Worm (Caenorhabditis elegans) whole organism, L4 larva: ENCODE results near the gene ttr-18.

Experiments used
- egl-43 ChIP-seq: fragments of 200-800 bp; sonication (Bioruptor generic); IDR thresholded peaks from 2 replicates; pipeline ENCODE4 v1.3.6; 2022; ENCODE audit warnings: missing genetic modification reagents, missing genetic modification characterization, missing compliant biosample characterization
- lin-15B ChIP-seq: fragments of 150-350 bp; sonication (generic microtip); optimal IDR thresholded peaks from 3 replicates; lab custom pipeline; 2014; ENCODE audit warnings: missing biosample characterization, missing genetic modification characterization
- mdl-1 ChIP-seq, 2 experiments: fragments of 150-350 bp in 1 of 2; sonication (generic microtip) in 1 of 2; optimal IDR thresholded peaks; 2 replicates each; lab custom pipeline; 2014 to 2017; ENCODE audit warnings: missing biosample characterization in 2 of 2, missing genetic modification characterization in 2 of 2
- mep-1 ChIP-seq: fragments of 150-350 bp; sonication (generic microtip); optimal IDR thresholded peaks from 3 replicates; lab custom pipeline; 2014; ENCODE audit warnings: missing biosample characterization, missing genetic modification characterization
- nhr-11 ChIP-seq: fragments of 150-350 bp; optimal IDR thresholded peaks from 2 replicates; lab custom pipeline; 2014; ENCODE audit warnings: missing biosample characterization, missing genetic modification characterization
- nhr-41 ChIP-seq: fragments of 200-800 bp; sonication (Bioruptor generic); IDR thresholded peaks from 2 replicates; pipeline ENCODE4 v1.3.6; 2022; ENCODE audit warnings: missing genetic modification reagents, missing genetic modification characterization, missing compliant biosample characterization
- nhr-42 ChIP-seq: fragments of 200-800 bp; sonication (Bioruptor generic); IDR thresholded peaks from 2 replicates; pipeline ENCODE4 v1.3.6; 2022; ENCODE audit warnings: missing genetic modification characterization, missing compliant biosample characterization
- nhr-76 ChIP-seq: fragments of 150-350 bp; optimal IDR thresholded peaks from 2 replicates; lab custom pipeline; 2014; ENCODE audit warnings: missing biosample characterization, missing genetic modification characterization
- set-16 ChIP-seq: fragments of 200-800 bp; sonication (Bioruptor generic); IDR thresholded peaks from 2 replicates; pipeline ENCODE4 v1.3.6; 2022; ENCODE audit warnings: missing genetic modification reagents, missing genetic modification characterization, missing compliant biosample characterization
- snpc-1.2 ChIP-seq: fragments of 200-800 bp; sonication (Bioruptor generic); IDR thresholded peaks from 2 replicates; pipeline ENCODE4 v1.3.6; 2022; ENCODE audit warnings: missing genetic modification reagents, missing genetic modification characterization, missing compliant biosample characterization
- snpc-4 ChIP-seq: fragments of 150-350 bp; optimal IDR thresholded peaks from 2 replicates; lab custom pipeline; 2014; ENCODE audit warnings: missing biosample characterization, missing genetic modification characterization
- unc-62 ChIP-seq, 3 experiments: fragments of 150-350 bp in 1 of 3; sonication (generic microtip); optimal IDR thresholded peaks in 2 of 3; peaks in 1 of 3; 1 replicate in 1 of 3; 2 replicates in 2 of 3; lab custom pipeline; 2014 to 2017; ENCODE audit warnings: missing biosample characterization in 3 of 3, missing genetic modification characterization in 3 of 3, missing genetic modification reagents in 3 of 3, missing genotype in 1 of 3

DNA sequence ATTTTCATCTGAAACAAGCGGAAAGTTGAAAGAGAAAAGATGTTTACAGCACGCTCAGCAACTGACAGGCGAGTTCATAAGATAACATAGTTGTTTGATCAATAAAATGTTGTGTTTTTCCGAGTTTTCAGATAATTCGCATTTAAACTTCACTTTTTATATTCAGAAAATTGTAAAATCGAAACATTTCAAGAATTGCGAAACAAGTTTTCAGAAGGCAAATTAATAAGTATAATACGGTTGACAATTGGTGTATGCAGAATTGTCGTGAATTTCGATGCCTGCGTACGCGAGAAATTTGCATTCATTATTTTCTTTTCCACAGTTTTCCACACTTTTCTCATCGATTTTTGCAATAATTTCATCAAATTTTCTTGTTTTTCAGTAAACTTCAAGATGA lies 8.8 kb upstream of the ttr-18 start, which contains the start of the genes ooc-3 and B0334.4:
- TF ChIP-seq mdl-1 (tag; optimal IDR thresholded peaks at IDR 0.05; lab: Kevin White, UChicago), result no peak
- TF ChIP-seq lin-15B (tag; lab: Kevin White, UChicago), result no peak
- TF ChIP-seq nhr-11 (tag; lab: Kevin White, UChicago), result no peak
- no peak for TF ChIP-seq egl-43 (GFP tag; lab: Robert Waterston, UW)
- TF ChIP-seq unc-62 (GFP tag; optimal IDR thresholded peaks at IDR 0.05 in 1 of 2; lab: Kevin White, UChicago), result no peak
- TF ChIP-seq unc-62 (tag; optimal IDR thresholded peaks at IDR 0.05; lab: Kevin White, UChicago), result no peak
- TF ChIP-seq snpc-1.2, result no peak
- TF ChIP-seq nhr-42, result no peak
- no peak for TF ChIP-seq nhr-41 (GFP tag; lab: Robert Waterston, UW)
- no peak for TF ChIP-seq snpc-4 (tag; lab: Kevin White, UChicago)
- TF ChIP-seq set-16 (GFP tag; lab: Robert Waterston, UW), result no peak
- no peak for TF ChIP-seq nhr-76
- TF ChIP-seq mep-1 (tag; lab: Kevin White, UChicago), result no peak
